Fruit fly (Drosophila melanogaster) whole organism, embryonic: ENCODE measurements around the gene lmd.
A peak's percentile ranks its signal among the peaks of the same experiment; 100 is the strongest.

Source experiments
- Ada2b ChIP-seq: fragments of 200-800 bp; sonication (Bioruptor generic); IDR thresholded peaks from 2 replicates; pipeline ENCODE4 v1.3.6; 2022; ENCODE audit warnings: missing biosample characterization, missing genetic modification characterization
- Antp ChIP-seq: fragments of 200-800 bp; sonication (Bioruptor generic); optimal IDR thresholded peaks from 3 replicates; lab custom pipeline; 2016; ENCODE audit warnings: missing biosample characterization, missing genetic modification characterization
- BtbVII ChIP-seq: fragments of 200-800 bp; sonication (Bioruptor generic); optimal IDR thresholded peaks from 3 replicates; lab custom pipeline; 2017; ENCODE audit warnings: missing biosample characterization, mild to moderate bottlenecking, missing genetic modification characterization
- CG10543 ChIP-seq: fragments of 200-800 bp; sonication (Bioruptor generic); optimal IDR thresholded peaks from 3 replicates; lab custom pipeline; 2017; ENCODE audit warnings: missing biosample characterization, mild to moderate bottlenecking, missing genetic modification characterization, moderate library complexity
- CG12104 ChIP-seq: fragments of 200-800 bp; sonication (Bioruptor generic); optimal IDR thresholded peaks from 3 replicates; lab custom pipeline; 2016; ENCODE audit warnings: missing biosample characterization, missing genetic modification characterization
- CG12155 ChIP-seq: fragments of 200-800 bp; sonication (Bioruptor generic); optimal IDR thresholded peaks from 3 replicates; lab custom pipeline; 2016; ENCODE audit warnings: missing biosample characterization, missing genetic modification characterization
- CG1233 ChIP-seq: fragments of 200-800 bp; sonication (Bioruptor generic); optimal IDR thresholded peaks from 4 replicates; lab custom pipeline; 2018; ENCODE audit warnings: missing biosample characterization, mild to moderate bottlenecking, missing genetic modification characterization
- CG13624 ChIP-seq: fragments of 200-800 bp; sonication (Bioruptor generic); optimal IDR thresholded peaks from 2 replicates; lab custom pipeline; 2016; ENCODE audit warnings: missing biosample characterization, missing genetic modification characterization
- CG14965 ChIP-seq: fragments of 200-800 bp; sonication (Bioruptor generic); optimal IDR thresholded peaks from 2 replicates; lab custom pipeline; 2016; ENCODE audit warnings: missing biosample characterization, missing genetic modification characterization, borderline replicate concordance
- CG30403 ChIP-seq: fragments of 200-800 bp; sonication (Bioruptor generic); optimal IDR thresholded peaks from 3 replicates; lab custom pipeline; 2016; ENCODE audit warnings: missing biosample characterization, missing genetic modification characterization
- CG34224 ChIP-seq: fragments of 200-800 bp; sonication (Bioruptor generic); IDR thresholded peaks from 3 replicates; pipeline ENCODE4 v1.3.6; 2022; ENCODE audit warnings: missing biosample characterization, missing genetic modification characterization; ENCODE audit not compliant: partially characterized antibody
- CG4282 ChIP-seq: fragments of 200-800 bp; sonication (Bioruptor generic); optimal IDR thresholded peaks from 2 replicates; lab custom pipeline; 2016; ENCODE audit warnings: missing biosample characterization, missing genetic modification characterization
- CG4328 ChIP-seq: fragments of 200-800 bp; sonication (Bioruptor generic); optimal IDR thresholded peaks from 3 replicates; lab custom pipeline; 2017; ENCODE audit warnings: missing biosample characterization, missing genetic modification reagents, missing genetic modification characterization
- CG4820 ChIP-seq: fragments of 200-800 bp; sonication (Bioruptor generic); optimal IDR thresholded peaks from 3 replicates; lab custom pipeline; 2016; ENCODE audit warnings: missing biosample characterization, missing genetic modification characterization
- CG6175 ChIP-seq: fragments of 200-800 bp; sonication (Bioruptor generic); IDR thresholded peaks from 3 replicates; pipeline ENCODE4 v1.3.6; 2022; ENCODE audit warnings: missing biosample characterization, missing genetic modification characterization
- CG6654 ChIP-seq: fragments of 200-800 bp; sonication (Bioruptor generic); optimal IDR thresholded peaks from 2 replicates; lab custom pipeline; 2017; ENCODE audit warnings: missing biosample characterization, mild to moderate bottlenecking, missing genetic modification characterization
- CG6854 ChIP-seq: fragments of 200-800 bp; sonication (Bioruptor generic); optimal IDR thresholded peaks from 3 replicates; lab custom pipeline; 2017; ENCODE audit warnings: missing biosample characterization, mild to moderate bottlenecking, missing genetic modification characterization
- CG9797 ChIP-seq: fragments of 200-800 bp; sonication (Bioruptor generic); optimal IDR thresholded peaks from 3 replicates; lab custom pipeline; 2018; ENCODE audit warnings: missing biosample characterization, mild to moderate bottlenecking, missing genetic modification characterization
- CG9817 ChIP-seq: fragments of 200-800 bp; sonication (Bioruptor generic); optimal IDR thresholded peaks from 2 replicates; lab custom pipeline; 2018; ENCODE audit warnings: missing biosample characterization, mild to moderate bottlenecking, missing genetic modification characterization, moderate library complexity
- CG9932 ChIP-seq: fragments of 200-800 bp; sonication (Bioruptor generic); IDR thresholded peaks from 2 replicates; pipeline ENCODE4 v1.3.6; 2022; ENCODE audit warnings: missing biosample characterization, missing genetic modification characterization
- Camta ChIP-seq: fragments of 200-800 bp; sonication (Bioruptor generic); optimal IDR thresholded peaks from 2 replicates; lab custom pipeline; 2016; ENCODE audit warnings: missing biosample characterization, missing genetic modification characterization
- CoRest ChIP-seq: fragments of 200-800 bp; sonication (Bioruptor generic); optimal IDR thresholded peaks from 3 replicates; lab custom pipeline; 2018; ENCODE audit warnings: missing biosample characterization, mild to moderate bottlenecking, missing genetic modification characterization, moderate library complexity
- Dad ChIP-seq: fragments of 200-800 bp; sonication (Bioruptor generic); optimal IDR thresholded peaks from 3 replicates; lab custom pipeline; 2016; ENCODE audit warnings: missing biosample characterization, missing genetic modification characterization
- Dll ChIP-seq: fragments of 200-800 bp; sonication (Bioruptor generic); IDR thresholded peaks from 4 replicates; pipeline ENCODE4 v1.3.6; 2022; ENCODE audit warnings: missing biosample characterization, missing genetic modification characterization; ENCODE audit not compliant: partially characterized antibody
- Drgx ChIP-seq: fragments of 200-800 bp; sonication (Bioruptor generic); IDR thresholded peaks from 2 replicates; pipeline ENCODE4 v1.3.6; 2022; ENCODE audit warnings: missing biosample characterization, missing genetic modification characterization
- E2f1 ChIP-seq: fragments of 200-800 bp; sonication (Bioruptor generic); IDR thresholded peaks from 2 replicates; pipeline ENCODE4 v1.3.6; 2022; ENCODE audit warnings: missing biosample characterization, missing genetic modification characterization
- GATAe ChIP-seq: fragments of 200-800 bp; sonication (Bioruptor generic); conservative IDR thresholded peaks from 2 replicates; pipeline ENCODE4 v1.3.6; 2022; ENCODE audit warnings: missing biosample characterization, missing genetic modification characterization
- Gsc ChIP-seq: fragments of 200-800 bp; sonication (Bioruptor generic); IDR thresholded peaks from 2 replicates; pipeline ENCODE4 v1.3.6; 2022; ENCODE audit warnings: missing biosample characterization, missing genetic modification characterization
- Gug ChIP-seq: fragments of 200-800 bp; sonication (Bioruptor generic); IDR thresholded peaks from 4 replicates; pipeline ENCODE4 v1.3.6; 2022; ENCODE audit warnings: missing biosample characterization, missing genetic modification characterization
- Mes4 ChIP-seq: fragments of 200-800 bp; sonication (Bioruptor generic); optimal IDR thresholded peaks from 2 replicates; lab custom pipeline; 2016; ENCODE audit warnings: missing biosample characterization, missing genetic modification characterization
- Myb ChIP-seq: fragments of 200-800 bp; sonication (Bioruptor generic); optimal IDR thresholded peaks from 2 replicates; lab custom pipeline; 2016; ENCODE audit warnings: missing biosample characterization, missing genetic modification characterization
- Opbp ChIP-seq: fragments of 200-800 bp; sonication (Bioruptor generic); IDR thresholded peaks from 3 replicates; pipeline ENCODE4 v1.3.6; 2022; ENCODE audit warnings: missing biosample characterization, missing genetic modification characterization; ENCODE audit not compliant: partially characterized antibody
- Sin3A ChIP-seq: fragments of >200 bp; optimal IDR thresholded peaks from 2 replicates; lab custom pipeline; 2018
- Sry-β ChIP-seq: fragments of 200-800 bp; sonication (Bioruptor generic); optimal IDR thresholded peaks from 2 replicates; lab custom pipeline; 2018; ENCODE audit warnings: missing biosample characterization, mild to moderate bottlenecking, missing genetic modification characterization, moderate library complexity
- Stat92E ChIP-seq, 3 experiments: fragments of >200 bp in 2 of 3; fragments of 200-800 bp in 1 of 3; sonication (Bioruptor generic) in 1 of 3; optimal IDR thresholded peaks; 2 replicates each; lab custom pipeline; 2017 to 2019; ENCODE audit warnings: missing biosample characterization in 3 of 3, missing genetic modification characterization in 3 of 3, mild to moderate bottlenecking in 1 of 3, moderate library complexity in 1 of 3
- Taf1 ChIP-seq: fragments of 200-800 bp; sonication (Bioruptor generic); IDR thresholded peaks from 2 replicates; pipeline ENCODE4 v1.3.6; 2022; ENCODE audit warnings: missing biosample characterization, missing genetic modification characterization
- chm ChIP-seq: fragments of 200-800 bp; sonication (Bioruptor generic); IDR thresholded peaks from 2 replicates; pipeline ENCODE4 v1.3.6; 2022; ENCODE audit warnings: missing biosample characterization, missing genetic modification characterization
- crol ChIP-seq: fragments of 200-800 bp; sonication (Bioruptor generic); IDR thresholded peaks from 2 replicates; pipeline ENCODE4 v1.3.6; 2022; ENCODE audit warnings: missing biosample characterization, missing genetic modification characterization
- disco-r ChIP-seq: fragments of 200-800 bp; sonication (Bioruptor generic); optimal IDR thresholded peaks from 2 replicates; lab custom pipeline; 2016; ENCODE audit warnings: missing biosample characterization, missing genetic modification characterization
- exex ChIP-seq: fragments of 200-800 bp; sonication (Bioruptor generic); optimal IDR thresholded peaks from 4 replicates; lab custom pipeline; 2018; ENCODE audit warnings: missing biosample characterization, mild to moderate bottlenecking, missing genetic modification characterization, moderate library complexity
- hth ChIP-seq: fragments of >200 bp; optimal IDR thresholded peaks from 2 replicates; lab custom pipeline; 2017; ENCODE audit warnings: inconsistent platforms
- onecut ChIP-seq: fragments of 200-800 bp; sonication (Bioruptor generic); IDR thresholded peaks from 2 replicates; pipeline ENCODE4 v1.3.6; 2022; ENCODE audit warnings: missing biosample characterization, missing genetic modification characterization
- peb ChIP-seq: fragments of 200-800 bp; sonication (Bioruptor generic); IDR thresholded peaks from 2 replicates; pipeline ENCODE4 v1.3.6; 2022; ENCODE audit warnings: missing biosample characterization, missing genetic modification characterization
- pfk ChIP-seq: fragments of 200-800 bp; sonication (Bioruptor generic); optimal IDR thresholded peaks from 2 replicates; lab custom pipeline; 2018; ENCODE audit warnings: missing biosample characterization, mild to moderate bottlenecking, missing genetic modification characterization, moderate library complexity
- pros ChIP-seq: fragments of 200-800 bp; sonication (Bioruptor generic); optimal IDR thresholded peaks from 3 replicates; lab custom pipeline; 2019; ENCODE audit warnings: missing biosample characterization, mild to moderate bottlenecking, missing genetic modification characterization, moderate library complexity
- ranshi ChIP-seq: fragments of 200-800 bp; sonication (Bioruptor generic); IDR thresholded peaks from 2 replicates; pipeline ENCODE4 v1.3.6; 2022; ENCODE audit warnings: missing biosample characterization, missing genetic modification characterization
- repo ChIP-seq: fragments of 200-800 bp; sonication (Bioruptor generic); optimal IDR thresholded peaks from 2 replicates; lab custom pipeline; 2016; ENCODE audit warnings: missing biosample characterization, missing genetic modification characterization
- scrt ChIP-seq: fragments of 200-800 bp; sonication (Bioruptor generic); optimal IDR thresholded peaks from 2 replicates; lab custom pipeline; 2018; ENCODE audit warnings: missing biosample characterization, mild to moderate bottlenecking, missing genetic modification characterization, moderate library complexity
- ssp ChIP-seq: fragments of 200-800 bp; sonication (Bioruptor generic); IDR thresholded peaks from 2 replicates; pipeline ENCODE4 v1.3.6; 2022; ENCODE audit warnings: missing biosample characterization, missing genetic modification characterization
- sug ChIP-seq: fragments of 200-800 bp; optimal IDR thresholded peaks from 2 replicates; lab custom pipeline; 2019; ENCODE audit warnings: missing biosample characterization, mild to moderate bottlenecking, missing genetic modification characterization, moderate library complexity
- trh ChIP-seq: fragments of 200-800 bp; sonication (Bioruptor generic); optimal IDR thresholded peaks from 2 replicates; lab custom pipeline; 2016; ENCODE audit warnings: missing biosample characterization, missing genetic modification characterization
- zen ChIP-seq: fragments of 200-800 bp; sonication (Bioruptor generic); optimal IDR thresholded peaks from 3 replicates; lab custom pipeline; 2018; ENCODE audit warnings: missing biosample characterization, mild to moderate bottlenecking, missing genetic modification characterization, moderate library complexity

lmd gene

DNA sequence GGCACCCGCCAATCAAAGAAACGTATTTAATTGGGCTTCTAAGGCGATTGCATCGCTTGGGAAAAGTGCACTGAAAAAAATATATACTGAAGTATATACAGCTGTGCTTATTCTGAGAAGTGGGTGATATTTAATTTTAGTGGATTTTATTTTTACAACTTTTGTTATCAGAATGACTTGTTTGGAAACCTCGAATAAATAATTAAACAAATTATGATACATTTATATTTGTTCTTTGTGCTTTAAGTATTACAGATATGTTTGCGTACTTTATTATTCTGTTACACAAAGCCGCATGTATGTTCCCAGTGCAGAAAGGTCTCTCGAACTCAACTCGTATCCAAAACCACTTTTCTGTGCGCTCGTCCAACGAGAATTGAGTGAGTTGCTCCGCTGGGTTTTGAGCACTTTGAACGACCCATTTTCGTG, 22.2 kb upstream of the lmd start (continued):
- TF ChIP-seq CG4282 (GFP tag; lab: Kevin White, UChicago) (no peak), CG30403 (GFP tag; lab: Kevin White, UChicago) (peak; percentile 82), CG6175 (GFP tag; lab: Robert Waterston, UW) (no peak), repo (GFP tag; lab: Kevin White, UChicago) (peak; percentile 14), zen (tag; lab: Kevin White, UChicago) (peak; percentile 55), disco-r (no peak), Antp (GFP tag; lab: Kevin White, UChicago) (peak; percentile 44), BtbVII (peak; percentile 16), CG9817 (tag; lab: Kevin White, UChicago) (peak; percentile 63), CG13624 (GFP tag; lab: Kevin White, UChicago) (no peak), Camta (GFP tag; lab: Kevin White, UChicago) (peak; percentile 21), trh (peak; percentile 59), Opbp (no peak), Sry-β (GFP tag; lab: Kevin White, UChicago) (no peak), pros (GFP tag; lab: Kevin White, UChicago) (peak; percentile 84), Sin3A (lab: Kevin White, UChicago) (no peak), hth (lab: Kevin White, UChicago) (no peak), Mes4 (GFP tag; lab: Kevin White, UChicago) (peak; percentile 21), Dad (GFP tag; lab: Kevin White, UChicago) (no peak), CG9797 (no peak), peb (peak; percentile 61), CG34224 (GFP tag; lab: Robert Waterston, UW) (no peak), Taf1 (no peak), Gsc (GFP tag; lab: Robert Waterston, UW) (0 out of 2 replicates have a peak, but pooled peaks have one; percentile 32), CG4820 (peak; percentile 60), GATAe (no peak), CG12104 (GFP tag; lab: Kevin White, UChicago) (peak; percentile 66), Drgx (peak; percentile 87), CG9932 (peak; percentile 47; the same call in 1 of the 2 replicates), Myb (GFP tag; lab: Kevin White, UChicago) (no peak), ssp (GFP tag; lab: Robert Waterston, UW) (peak; percentile 53; the same call in 1 of the 2 replicates), chm (no peak), E2f1 (GFP tag; lab: Robert Waterston, UW) (peak; percentile 60), Gug (GFP tag; lab: Robert Waterston, UW) (peak; percentile 32; the same call in 2 of the 4 replicates), Dll (no peak), Stat92E (GFP tag; optimal IDR thresholded peaks at IDR 0.05; lab: Kevin White, UChicago) (peak in 1 of 3 experiments; percentile 32), CG12155 (GFP tag; lab: Kevin White, UChicago) (peak; percentile 37), scrt (GFP tag; lab: Kevin White, UChicago) (peak; percentile 55), crol (GFP tag; lab: Robert Waterston, UW) (no peak), CG1233 (GFP tag; lab: Kevin White, UChicago) (peak; percentile 62), sug (tag; lab: Kevin White, UChicago) (peak; percentile 71), CG10543 (GFP tag; lab: Kevin White, UChicago) (peak; percentile 58), ranshi (GFP tag; lab: Robert Waterston, UW) (peak; percentile 37; the same call in 1 of the 2 replicates), CG4328 (GFP tag; lab: Kevin White, UChicago) (peak; percentile 62), onecut (peak; percentile 58), CG6854 (peak; percentile 60), pfk (GFP tag; lab: Kevin White, UChicago) (no peak), CoRest (tag; lab: Kevin White, UChicago) (peak; percentile 89), CG14965 (no peak), CG6654 (GFP tag; lab: Kevin White, UChicago) (peak; percentile 60), exex (peak; percentile 7), Ada2b (peak; percentile 59)
